Fruit fly (Drosophila melanogaster) whole organism, prepupa: ENCODE data around the gene CG14515.

Experiments used
- CG10631 ChIP-seq: fragments of 200-800 bp; sonication (Bioruptor generic); optimal IDR thresholded peaks from 2 replicates; lab custom pipeline; 2016; ENCODE audit warnings: missing biosample characterization, missing genetic modification characterization
- CG10669 ChIP-seq: fragments of 200-800 bp; sonication (Bioruptor generic); optimal IDR thresholded peaks from 3 replicates; lab custom pipeline; 2018; ENCODE audit warnings: missing biosample characterization, mild to moderate bottlenecking, missing genetic modification characterization, moderate library complexity
- CG11294 ChIP-seq: fragments of 200-800 bp; sonication (Bioruptor generic); IDR thresholded peaks from 2 replicates; pipeline ENCODE4 v1.3.6; 2022; ENCODE audit warnings: missing biosample characterization, missing genetic modification characterization
- CG11902 ChIP-seq: fragments of 200-800 bp; sonication (Bioruptor generic); optimal IDR thresholded peaks from 3 replicates; lab custom pipeline; 2016; ENCODE audit warnings: missing biosample characterization, missing genetic modification characterization
- CG16779 ChIP-seq: fragments of 200-800 bp; sonication (Bioruptor generic); optimal IDR thresholded peaks from 3 replicates; lab custom pipeline; 2017; ENCODE audit warnings: missing biosample characterization, mild to moderate bottlenecking, missing genetic modification characterization
- CG3032 ChIP-seq: fragments of 200-800 bp; optimal IDR thresholded peaks from 2 replicates; lab custom pipeline; 2019; ENCODE audit warnings: missing biosample characterization, mild to moderate bottlenecking, missing genetic modification characterization, moderate library complexity
- CG31627 ChIP-seq: fragments of 200-800 bp; sonication (Bioruptor generic); optimal IDR thresholded peaks from 3 replicates; lab custom pipeline; 2016; ENCODE audit warnings: missing biosample characterization, missing genetic modification characterization
- CG32006 ChIP-seq: fragments of 200-800 bp; sonication (Bioruptor generic); optimal IDR thresholded peaks from 3 replicates; lab custom pipeline; 2017; ENCODE audit warnings: missing biosample characterization, mild to moderate bottlenecking, missing genetic modification characterization
- CG34406 ChIP-seq: fragments of 200-800 bp; sonication (Bioruptor generic); optimal IDR thresholded peaks from 3 replicates; lab custom pipeline; 2016; ENCODE audit warnings: missing biosample characterization, missing genetic modification characterization
- CG3919 ChIP-seq: fragments of 200-800 bp; sonication (Bioruptor generic); optimal IDR thresholded peaks from 3 replicates; lab custom pipeline; 2016; ENCODE audit warnings: missing biosample characterization, missing genetic modification characterization
- CG4318 ChIP-seq: fragments of 200-800 bp; sonication (Bioruptor generic); optimal IDR thresholded peaks from 3 replicates; lab custom pipeline; 2017; ENCODE audit warnings: missing biosample characterization, mild to moderate bottlenecking, missing genetic modification characterization
- CG6163 ChIP-seq: fragments of 200-800 bp; sonication (Bioruptor generic); IDR thresholded peaks from 3 replicates; pipeline ENCODE4 v1.3.6; 2022; ENCODE audit warnings: missing biosample characterization, missing genetic modification characterization
- CG6792 ChIP-seq: fragments of 200-800 bp; sonication (Bioruptor generic); optimal IDR thresholded peaks from 3 replicates; lab custom pipeline; 2016; ENCODE audit warnings: missing biosample characterization, missing genetic modification characterization
- CG6808 ChIP-seq: fragments of 200-800 bp; sonication (Bioruptor generic); optimal IDR thresholded peaks from 3 replicates; lab custom pipeline; 2017; ENCODE audit warnings: missing biosample characterization, missing genetic modification characterization, mild to moderate bottlenecking, moderate library complexity, missing genetic modification reagents
- CG6854 ChIP-seq: fragments of 200-800 bp; sonication (Bioruptor generic); optimal IDR thresholded peaks from 2 replicates; lab custom pipeline; 2017; ENCODE audit warnings: missing biosample characterization, mild to moderate bottlenecking, missing genetic modification characterization
- CG7368 ChIP-seq: fragments of 200-800 bp; sonication (Bioruptor generic); optimal IDR thresholded peaks from 3 replicates; lab custom pipeline; 2016; ENCODE audit warnings: missing biosample characterization, missing genetic modification characterization
- CG8119 ChIP-seq: fragments of 200-800 bp; sonication (Bioruptor generic); IDR thresholded peaks from 3 replicates; pipeline ENCODE4 v1.3.6; 2022; ENCODE audit warnings: missing biosample characterization, missing genetic modification characterization
- CG8319 ChIP-seq: fragments of 200-800 bp; sonication (Bioruptor generic); optimal IDR thresholded peaks from 3 replicates; lab custom pipeline; 2016; ENCODE audit warnings: missing biosample characterization, missing genetic modification characterization
- CG8632 ChIP-seq: fragments of 200-800 bp; sonication (Bioruptor generic); optimal IDR thresholded peaks from 3 replicates; lab custom pipeline; 2016; ENCODE audit warnings: missing biosample characterization, missing genetic modification characterization
- CG9139 ChIP-seq: fragments of 200-800 bp; sonication (Bioruptor generic); optimal IDR thresholded peaks from 3 replicates; lab custom pipeline; 2017; ENCODE audit warnings: missing biosample characterization, mild to moderate bottlenecking, missing genetic modification characterization
- Eip78C ChIP-seq: fragments of 200-800 bp; sonication (Bioruptor generic); peaks from one replicate; lab custom pipeline; 2016; ENCODE audit warnings: missing biosample characterization, missing genetic modification characterization
- Eip93F ChIP-seq: fragments of 200-800 bp; sonication (Bioruptor generic); optimal IDR thresholded peaks from 2 replicates; lab custom pipeline; 2016; ENCODE audit warnings: missing biosample characterization, mild to moderate bottlenecking, missing genetic modification characterization
- Ets21C ChIP-seq: fragments of 200-800 bp; sonication (Bioruptor generic); optimal IDR thresholded peaks from 3 replicates; lab custom pipeline; 2016; ENCODE audit warnings: missing biosample characterization, missing genetic modification characterization
- Ets96B ChIP-seq: fragments of 200-800 bp; optimal IDR thresholded peaks from 2 replicates; lab custom pipeline; 2019; ENCODE audit warnings: missing biosample characterization, mild to moderate bottlenecking, missing genetic modification characterization, moderate library complexity
- Gug ChIP-seq: fragments of 200-800 bp; sonication (Bioruptor generic); IDR thresholded peaks from 2 replicates; pipeline ENCODE4 v1.3.6; 2022; ENCODE audit warnings: missing biosample characterization, missing genetic modification characterization
- Hr38 ChIP-seq: sonication (Bioruptor generic); optimal IDR thresholded peaks from 2 replicates; lab custom pipeline; 2016; ENCODE audit warnings: missing biosample characterization, missing genetic modification characterization
- Hr39 ChIP-seq: fragments of 200-800 bp; sonication (Bioruptor generic); optimal IDR thresholded peaks from 2 replicates; lab custom pipeline; 2016; ENCODE audit warnings: missing biosample characterization, missing genetic modification characterization
- Hr4 ChIP-seq: fragments of 200-800 bp; sonication (Bioruptor generic); optimal IDR thresholded peaks from 3 replicates; lab custom pipeline; 2016; ENCODE audit warnings: missing biosample characterization, missing genetic modification characterization
- Lpt ChIP-seq: fragments of 200-800 bp; sonication (Bioruptor generic); optimal IDR thresholded peaks from 3 replicates; lab custom pipeline; 2016; ENCODE audit warnings: missing biosample characterization, missing genetic modification characterization
- Met ChIP-seq: fragments of 200-800 bp; sonication (Bioruptor generic); optimal IDR thresholded peaks from 3 replicates; lab custom pipeline; 2016; ENCODE audit warnings: missing biosample characterization, missing genetic modification characterization
- OdsH ChIP-seq: fragments of 200-800 bp; sonication (Bioruptor generic); optimal IDR thresholded peaks from 3 replicates; lab custom pipeline; 2016; ENCODE audit warnings: missing biosample characterization, missing genetic modification characterization
- Smox ChIP-seq: fragments of 200-800 bp; sonication (Bioruptor generic); optimal IDR thresholded peaks from 3 replicates; lab custom pipeline; 2016; ENCODE audit warnings: missing biosample characterization, missing genetic modification characterization
- Sox14 ChIP-seq: fragments of 200-800 bp; sonication (Bioruptor generic); optimal IDR thresholded peaks from 3 replicates; lab custom pipeline; 2016; ENCODE audit warnings: missing biosample characterization, missing genetic modification characterization
- Sox15 ChIP-seq: fragments of 200-800 bp; sonication (Bioruptor generic); optimal IDR thresholded peaks from 3 replicates; lab custom pipeline; 2016; ENCODE audit warnings: missing biosample characterization, missing genetic modification characterization
- acj6 ChIP-seq: fragments of 200-800 bp; sonication (Bioruptor generic); optimal IDR thresholded peaks from 3 replicates; lab custom pipeline; 2016; ENCODE audit warnings: missing biosample characterization, missing genetic modification characterization
- cyc ChIP-seq: fragments of 200-800 bp; sonication (Bioruptor generic); optimal IDR thresholded peaks from 3 replicates; lab custom pipeline; 2016; ENCODE audit warnings: missing biosample characterization, missing genetic modification characterization
- dsx ChIP-seq: fragments of 200-800 bp; optimal IDR thresholded peaks from 3 replicates; lab custom pipeline; 2019; ENCODE audit warnings: missing biosample characterization, mild to moderate bottlenecking, missing genetic modification characterization, moderate library complexity; ENCODE audit not compliant: poor library complexity, severe bottlenecking
- eg ChIP-seq: fragments of 200-800 bp; sonication (Bioruptor generic); IDR thresholded peaks from 3 replicates; pipeline ENCODE4 v1.3.6; 2022; ENCODE audit warnings: missing biosample characterization, missing genetic modification characterization
- esn ChIP-seq: fragments of 200-800 bp; sonication (Bioruptor generic); optimal IDR thresholded peaks from 2 replicates; lab custom pipeline; 2016; ENCODE audit warnings: missing biosample characterization, mild to moderate bottlenecking, missing genetic modification characterization, moderate library complexity
- fd59A ChIP-seq: fragments of 200-800 bp; sonication (Bioruptor generic); optimal IDR thresholded peaks from 2 replicates; lab custom pipeline; 2017; ENCODE audit warnings: missing biosample characterization, mild to moderate bottlenecking, missing genetic modification characterization, missing genetic modification reagents
- fd85E ChIP-seq: fragments of 200-800 bp; sonication (Bioruptor generic); optimal IDR thresholded peaks from 3 replicates; lab custom pipeline; 2016; ENCODE audit warnings: missing biosample characterization, missing genetic modification characterization
- lz ChIP-seq: fragments of 200-800 bp; sonication (Bioruptor generic); optimal IDR thresholded peaks from 3 replicates; lab custom pipeline; 2016; ENCODE audit warnings: missing biosample characterization, missing genetic modification characterization
- net ChIP-seq: fragments of 200-800 bp; sonication (Bioruptor generic); optimal IDR thresholded peaks from 3 replicates; lab custom pipeline; 2016; ENCODE audit warnings: missing biosample characterization, missing genetic modification characterization
- salr ChIP-seq, 2 experiments: fragments of 200-800 bp; sonication (Bioruptor generic); optimal IDR thresholded peaks; 3 replicates each; lab custom pipeline; 2016 to 2018; ENCODE audit warnings: missing biosample characterization in 2 of 2, missing genetic modification characterization in 2 of 2, mild to moderate bottlenecking in 1 of 2
- spab ChIP-seq: fragments of 200-800 bp; sonication (Bioruptor generic); optimal IDR thresholded peaks from 2 replicates; lab custom pipeline; 2017; ENCODE audit warnings: missing biosample characterization, mild to moderate bottlenecking, missing genetic modification characterization, missing genetic modification reagents
- svp ChIP-seq: fragments of 200-800 bp; sonication (Bioruptor generic); peaks from one replicate; lab custom pipeline; 2016; ENCODE audit warnings: missing biosample characterization, missing genetic modification characterization
- topi ChIP-seq: fragments of 200-800 bp; sonication (Bioruptor generic); optimal IDR thresholded peaks from 3 replicates; lab custom pipeline; 2016; ENCODE audit warnings: missing biosample characterization, missing genetic modification characterization
- vri ChIP-seq: fragments of 200-800 bp; sonication (Bioruptor generic); optimal IDR thresholded peaks from 3 replicates; lab custom pipeline; 2016; ENCODE audit warnings: missing biosample characterization, mild to moderate bottlenecking, missing genetic modification characterization

CG14515 gene

DNA sequence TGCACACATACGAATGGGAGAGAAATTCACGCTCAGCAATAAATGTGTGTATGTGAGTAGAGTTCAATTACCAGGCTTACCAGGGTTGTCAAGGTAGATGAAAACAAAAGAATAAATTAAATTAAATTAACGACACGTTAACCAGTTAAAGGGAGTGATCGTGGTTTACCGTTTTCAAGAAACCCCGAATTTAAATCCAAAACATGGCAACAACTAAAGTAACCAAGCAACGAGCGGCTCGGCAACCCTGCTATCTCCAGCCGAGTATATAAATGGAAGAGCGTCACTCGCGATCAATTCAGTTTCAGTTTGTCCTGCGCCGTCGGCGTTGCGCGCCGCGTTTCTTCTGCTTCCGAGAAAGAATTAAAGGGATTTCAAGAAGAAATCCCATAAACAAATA, 16.9 kb downstream of the CG14515 start (continued):
- peak; percentile 100 for TF ChIP-seq net (GFP tag; lab: Kevin White, UChicago)
- TF ChIP-seq CG32006 = peak; percentile 100
- peak; percentile 99 for TF ChIP-seq CG4318 (GFP tag; lab: Kevin White, UChicago)
- peak; percentile 100 for TF ChIP-seq Ets96B
- peak; percentile 99 for TF ChIP-seq CG9139 (GFP tag; lab: Kevin White, UChicago)
- TF ChIP-seq Eip93F (GFP tag; lab: Kevin White, UChicago) = peak; percentile 99
- TF ChIP-seq esn = peak; percentile 100
- peak; percentile 99 for TF ChIP-seq Sox15 (GFP tag; lab: Kevin White, UChicago)
- peak; percentile 100 for TF ChIP-seq vri (GFP tag; lab: Kevin White, UChicago)
- peak; percentile 100 for TF ChIP-seq Lpt (GFP tag; lab: Kevin White, UChicago)
- peak; percentile 99 for TF ChIP-seq CG11294 (GFP tag; lab: Robert Waterston, UW)
- peak; percentile 100 for TF ChIP-seq svp (GFP tag; lab: Kevin White, UChicago)
- peak; percentile 100 for TF ChIP-seq CG7368 (GFP tag; lab: Kevin White, UChicago)
- peak; percentile 100 for TF ChIP-seq CG8319 (GFP tag; lab: Kevin White, UChicago)
- TF ChIP-seq cyc (GFP tag; lab: Kevin White, UChicago) = peak; percentile 100
- TF ChIP-seq fd59A (GFP tag; lab: Kevin White, UChicago) = peak; percentile 100
- peak; percentile 100 for TF ChIP-seq CG6792 (GFP tag; lab: Kevin White, UChicago)
- peak; percentile 99 for TF ChIP-seq dsx (GFP tag; lab: Kevin White, UChicago)
- TF ChIP-seq salr (GFP tag; optimal IDR thresholded peaks at IDR 0.05; lab: Kevin White, UChicago) = peak; percentile 99 to 100
- TF ChIP-seq Gug (GFP tag; lab: Robert Waterston, UW) = peak; percentile 100
- TF ChIP-seq CG10631 (GFP tag; lab: Kevin White, UChicago) = peak; percentile 100
- peak; percentile 100 for TF ChIP-seq CG3919 (GFP tag; lab: Kevin White, UChicago)
- peak; percentile 100 for TF ChIP-seq CG31627 (GFP tag; lab: Kevin White, UChicago)

DNA sequence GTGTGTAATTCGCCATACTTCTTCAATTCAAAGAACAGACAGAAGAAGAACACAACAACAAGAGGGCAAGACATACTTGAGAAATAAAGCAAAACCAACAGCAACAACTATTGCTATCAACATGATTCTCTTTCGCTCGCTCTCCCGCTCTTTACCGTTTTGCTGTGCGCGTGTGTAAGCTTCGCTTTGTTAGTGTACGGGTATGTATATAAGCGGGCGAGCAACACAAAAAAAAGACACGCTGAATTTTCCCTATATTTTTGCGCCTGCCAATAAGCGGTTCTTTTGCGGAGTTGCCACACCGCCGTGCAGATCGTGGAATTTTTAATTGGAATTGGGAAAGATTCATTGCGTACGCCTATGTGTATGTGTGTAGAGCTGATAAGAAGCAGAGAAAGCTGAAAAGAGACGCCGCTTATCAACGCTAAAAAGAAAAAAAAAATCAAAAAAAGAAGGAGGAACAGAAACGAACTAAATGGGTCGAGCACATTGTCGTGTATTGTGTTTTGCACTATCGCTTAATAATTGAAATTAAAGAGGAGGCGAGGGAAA, 17.7 kb downstream of the CG14515 start:
- peak; percentile 51 for TF ChIP-seq CG32006
- TF ChIP-seq net (GFP tag; lab: Kevin White, UChicago) = peak; percentile 9
- TF ChIP-seq Ets96B = peak; percentile 70
- TF ChIP-seq CG10631 (GFP tag; lab: Kevin White, UChicago) = peak; percentile 15
- TF ChIP-seq Smox (GFP tag; lab: Kevin White, UChicago) = peak; percentile 13
- TF ChIP-seq CG9139 (GFP tag; lab: Kevin White, UChicago) = peak; percentile 79
- peak; percentile 29 for TF ChIP-seq Hr4 (GFP tag; lab: Kevin White, UChicago)
- TF ChIP-seq CG6808 = peak; percentile 69
- no peak for TF ChIP-seq OdsH (GFP tag; lab: Kevin White, UChicago)
- TF ChIP-seq Gug (GFP tag; lab: Robert Waterston, UW) = no peak
- peak; percentile 65 for TF ChIP-seq CG16779 (tag; lab: Kevin White, UChicago)
- TF ChIP-seq topi = peak; percentile 25
- peak; percentile 55 for TF ChIP-seq CG10669 (GFP tag; lab: Kevin White, UChicago)
- peak; percentile 15 for TF ChIP-seq acj6
- peak; percentile 23 for TF ChIP-seq lz
- no peak for TF ChIP-seq CG4318 (GFP tag; lab: Kevin White, UChicago)
- TF ChIP-seq Sox14 = no peak
- TF ChIP-seq fd85E = no peak
- no peak for TF ChIP-seq CG8632 (GFP tag; lab: Kevin White, UChicago)
- TF ChIP-seq Hr39 (GFP tag; lab: Kevin White, UChicago) = no peak
- TF ChIP-seq Hr38 = no peak
- no peak for TF ChIP-seq CG11902 (GFP tag; lab: Kevin White, UChicago)
- TF ChIP-seq Lpt (GFP tag; lab: Kevin White, UChicago) = peak; percentile 40
- no peak for TF ChIP-seq Ets21C
- no peak for TF ChIP-seq cyc (GFP tag; lab: Kevin White, UChicago)
- peak; percentile 62 for TF ChIP-seq Eip78C (GFP tag; lab: Kevin White, UChicago)
- TF ChIP-seq CG7368 (GFP tag; lab: Kevin White, UChicago) = peak; percentile 9
- TF ChIP-seq CG8119 (GFP tag; lab: Robert Waterston, UW) = peak; percentile 47
- TF ChIP-seq CG34406 (GFP tag; lab: Kevin White, UChicago) = peak; percentile 3
- TF ChIP-seq CG8319 (GFP tag; lab: Kevin White, UChicago) = no peak
- TF ChIP-seq fd59A (GFP tag; lab: Kevin White, UChicago) = peak; percentile 37
- no peak for TF ChIP-seq CG6854 (GFP tag; lab: Kevin White, UChicago)
- TF ChIP-seq CG3032 (tag; lab: Kevin White, UChicago) = peak; percentile 58
- TF ChIP-seq svp (GFP tag; lab: Kevin White, UChicago) = peak; percentile 72
- TF ChIP-seq Met (GFP tag; lab: Kevin White, UChicago) = peak; percentile 33
- TF ChIP-seq CG6163 (GFP tag; lab: Robert Waterston, UW) = peak; percentile 82
- TF ChIP-seq spab (GFP tag; lab: Kevin White, UChicago) = peak; percentile 56
- peak; percentile 55 for TF ChIP-seq eg (GFP tag; lab: Robert Waterston, UW)
